Fruit fly (Drosophila melanogaster): ENCODE results near the gene CG15357.
A peak's percentile ranks its signal among the peaks of the same experiment; 100 is the strongest.

CG15357 gene

dm6 chr2L:1916461-1916860 is 29.0 kb downstream of the CG15357 start (continued):
- TF ChIP-seq Dek (tag; optimal IDR thresholded peaks at IDR 0.05) (no peak), CG2116 (GFP tag; optimal IDR thresholded peaks at IDR 0.05) (no peak), ind (GFP tag; optimal IDR thresholded peaks at IDR 0.05) (peak; percentile 40), vfl (GFP tag; optimal IDR thresholded peaks at IDR 0.05) (no peak), D19A (tag; optimal IDR thresholded peaks at IDR 0.05) (no peak), fd96Cb (tag; optimal IDR thresholded peaks at IDR 0.05) (peak; percentile 36), CG2199 (GFP tag; IDR thresholded peaks at IDR 0.05) (0 out of 3 replicates have a peak, but pooled peaks have one; percentile 58), dmrt99B (tag; optimal IDR thresholded peaks at IDR 0.05) (peak; percentile 78), p53 (GFP tag; optimal IDR thresholded peaks at IDR 0.05) (no peak), nerfin-1 (tag; optimal IDR thresholded peaks at IDR 0.05) (no peak), CG33557 (GFP tag; optimal IDR thresholded peaks at IDR 0.05) (no peak), bsh (GFP tag; optimal IDR thresholded peaks at IDR 0.05) (peak in 1 of 2 experiments; percentile 55), nau (GFP tag; optimal IDR thresholded peaks at IDR 0.05) (no peak), CG13287 (GFP tag; IDR thresholded peaks at IDR 0.05; ENCODE audit: partially characterized antibody) (no peak), Hr3 (GFP tag; optimal IDR thresholded peaks at IDR 0.05) (peak; percentile 45), CG14710 (tag; optimal IDR thresholded peaks at IDR 0.05) (peak; percentile 15), esg (GFP tag; conservative IDR thresholded peaks at IDR 0.05) (peak; percentile 58), sob (GFP tag; IDR thresholded peaks at IDR 0.05) (no peak)

- TF ChIP-seq vfl (GFP tag; optimal IDR thresholded peaks at IDR 0.05) (no peak), Asciz (GFP tag; optimal IDR thresholded peaks at IDR 0.05) (peak; percentile 52), pan (optimal IDR thresholded peaks at IDR 0.05) (no peak), pan (GFP tag; optimal IDR thresholded peaks at IDR 0.05 in 1 of 2, IDR thresholded peaks at IDR 0.05 in 1 of 2) (peak in 1 of 2 experiments; percentile 34), Adf1 (GFP tag; IDR thresholded peaks at IDR 0.05) (peak; percentile 51; the same call in 1 of the 2 replicates), CG31441 (GFP tag; IDR thresholded peaks at IDR 0.05) (no peak), bsh (GFP tag; optimal IDR thresholded peaks at IDR 0.05) (peak in 1 of 2 experiments; percentile 16), Hr78 (GFP tag; optimal IDR thresholded peaks at IDR 0.05) (peak in 1 of 2 experiments; percentile 74), CG4707 (GFP tag; optimal IDR thresholded peaks at IDR 0.05) (peak; percentile 31), ara (GFP tag; IDR thresholded peaks at IDR 0.05) (0 out of 2 replicates have a peak, but pooled peaks have one; percentile 32), CG10462 (GFP tag; optimal IDR thresholded peaks at IDR 0.05) (no peak), CG17359 (tag; optimal IDR thresholded peaks at IDR 0.05) (peak; percentile 26), CG17328 (GFP tag; IDR thresholded peaks at IDR 0.05) (no peak), ems (GFP tag; optimal IDR thresholded peaks at IDR 0.05) (no peak), CG12769 (tag; optimal IDR thresholded peaks at IDR 0.05) (peak; percentile 15), esg (GFP tag; conservative IDR thresholded peaks at IDR 0.05) (no peak), CG10209 (GFP tag; optimal IDR thresholded peaks at IDR 0.05) (peak; percentile 17), nau (GFP tag; optimal IDR thresholded peaks at IDR 0.05) (peak; percentile 8), fd64A (GFP tag; optimal IDR thresholded peaks at IDR 0.05) (peak; percentile 31), ATbp (GFP tag; optimal IDR thresholded peaks at IDR 0.05) (peak; percentile 64), klu (GFP tag; IDR thresholded peaks at IDR 0.05) (no peak), aop (GFP tag; IDR thresholded peaks at IDR 0.05) (no peak), ci (GFP tag; IDR thresholded peaks at IDR 0.05) (0 out of 3 replicates have a peak, but pooled peaks have one; percentile 52), CHES-1-like (GFP tag; optimal IDR thresholded peaks at IDR 0.05) (no peak), gem (tag; optimal IDR thresholded peaks at IDR 0.05) (peak; percentile 26), chinmo (GFP tag; IDR thresholded peaks at IDR 0.05; ENCODE audit: partially characterized antibody) (0 out of 4 replicates have a peak, but pooled peaks have one; percentile 57), sc (optimal IDR thresholded peaks at IDR 0.05) (no peak), sc (GFP tag; optimal IDR thresholded peaks at IDR 0.05) (peak; percentile 42), CG1832 (GFP tag; optimal IDR thresholded peaks at IDR 0.05) (no peak), CG1603 (tag; optimal IDR thresholded peaks at IDR 0.05) (peak; percentile 11), PHDP (tag; optimal IDR thresholded peaks at IDR 0.05) (peak; percentile 33), kni (GFP tag; optimal IDR thresholded peaks at IDR 0.05) (peak; percentile 12), grau (tag; optimal IDR thresholded peaks at IDR 0.05) (peak; percentile 5)
Observed at dm6 chr2L:1913047-1913760, 32.3 kb downstream of the CG15357 start.
